Fruit fly (Drosophila melanogaster) whole organism, adult: ENCODE data around the gene Cpr78Cb.

Source experiments
- CG11617 ChIP-seq: fragments of 200-800 bp; sonication (Bioruptor generic); optimal IDR thresholded peaks from 2 replicates; lab custom pipeline; 2017; ENCODE audit warnings: mild to moderate bottlenecking, missing biosample characterization, missing genetic modification reagents, missing genetic modification characterization
- CG12768 ChIP-seq: fragments of 200-800 bp; sonication (Bioruptor generic); optimal IDR thresholded peaks from 2 replicates; lab custom pipeline; 2017; ENCODE audit warnings: missing biosample characterization, missing genetic modification characterization, mild to moderate bottlenecking, moderate library complexity, missing genetic modification reagents
- CG14711 ChIP-seq: fragments of 200-800 bp; sonication (Bioruptor generic); optimal IDR thresholded peaks from 2 replicates; lab custom pipeline; 2018; ENCODE audit warnings: missing biosample characterization, mild to moderate bottlenecking, missing genetic modification characterization, moderate library complexity
- CG1620 ChIP-seq: fragments of 200-800 bp; sonication (Bioruptor generic); optimal IDR thresholded peaks from 2 replicates; lab custom pipeline; 2016; ENCODE audit warnings: missing biosample characterization, missing genetic modification characterization
- CG33017 ChIP-seq: fragments of 200-800 bp; sonication (Bioruptor generic); optimal IDR thresholded peaks from 2 replicates; lab custom pipeline; 2018; ENCODE audit warnings: missing biosample characterization, mild to moderate bottlenecking, missing genetic modification characterization, moderate library complexity
- CG5204 ChIP-seq: fragments of 200-800 bp; sonication (Bioruptor generic); optimal IDR thresholded peaks from 2 replicates; lab custom pipeline; 2016; ENCODE audit warnings: missing biosample characterization, missing genetic modification characterization
- CG7045 ChIP-seq: fragments of 200-800 bp; sonication (Bioruptor generic); optimal IDR thresholded peaks from 2 replicates; lab custom pipeline; 2017; ENCODE audit warnings: missing biosample characterization, mild to moderate bottlenecking, missing genetic modification characterization
- CG7101 ChIP-seq: fragments of 200-800 bp; sonication (Bioruptor generic); optimal IDR thresholded peaks from 2 replicates; lab custom pipeline; 2018; ENCODE audit warnings: missing biosample characterization, mild to moderate bottlenecking, missing genetic modification characterization, moderate library complexity
- Clk ChIP-seq: fragments of 200-800 bp; sonication (Bioruptor generic); optimal IDR thresholded peaks from 2 replicates; lab custom pipeline; 2017; ENCODE audit warnings: missing biosample characterization, missing genetic modification characterization
- Crg-1 ChIP-seq: fragments of 200-800 bp; sonication (Bioruptor generic); optimal IDR thresholded peaks from 2 replicates; lab custom pipeline; 2016; ENCODE audit warnings: missing biosample characterization, missing genetic modification characterization
- Hr96 ChIP-seq: fragments of 200-800 bp; sonication (Bioruptor generic); optimal IDR thresholded peaks from 2 replicates; lab custom pipeline; 2016; ENCODE audit warnings: missing biosample characterization, missing genetic modification characterization
- Mnt ChIP-seq: fragments of 200-800 bp; sonication (Bioruptor generic); optimal IDR thresholded peaks from 2 replicates; lab custom pipeline; 2016; ENCODE audit warnings: missing biosample characterization, mild to moderate bottlenecking, missing genetic modification characterization
- bab1 ChIP-seq: fragments of 200-800 bp; sonication (Bioruptor generic); optimal IDR thresholded peaks from 3 replicates; lab custom pipeline; 2019; ENCODE audit warnings: missing biosample characterization, mild to moderate bottlenecking, missing genetic modification characterization, moderate library complexity
- cic ChIP-seq: fragments of 200-800 bp; sonication (Bioruptor generic); optimal IDR thresholded peaks from 2 replicates; lab custom pipeline; 2017; ENCODE audit warnings: missing biosample characterization, mild to moderate bottlenecking, missing genetic modification characterization, moderate library complexity
- cnc ChIP-seq, 2 experiments: fragments of >200 bp; optimal IDR thresholded peaks; 2 replicates each; lab custom pipeline; 2017
- kay ChIP-seq: fragments of 200-800 bp; sonication (Bioruptor generic); peaks from one replicate; lab custom pipeline; 2016; ENCODE audit warnings: missing biosample characterization, missing genetic modification characterization, borderline replicate concordance
- ovo ChIP-seq: fragments of 200-800 bp; sonication (Bioruptor generic); optimal IDR thresholded peaks from 2 replicates; lab custom pipeline; 2016; ENCODE audit warnings: missing biosample characterization, missing genetic modification characterization
- pad ChIP-seq: fragments of 200-800 bp; sonication (Bioruptor generic); optimal IDR thresholded peaks from 3 replicates; lab custom pipeline; 2017; ENCODE audit warnings: missing biosample characterization, missing genetic modification characterization, mild to moderate bottlenecking, moderate library complexity, missing genetic modification reagents
- tj ChIP-seq: fragments of 200-800 bp; sonication (Bioruptor generic); optimal IDR thresholded peaks from 3 replicates; lab custom pipeline; 2017; ENCODE audit warnings: missing biosample characterization, mild to moderate bottlenecking, missing genetic modification characterization, moderate library complexity
- toe ChIP-seq: fragments of 200-800 bp; sonication (Bioruptor generic); optimal IDR thresholded peaks from 2 replicates; lab custom pipeline; 2016; ENCODE audit warnings: missing biosample characterization, missing genetic modification characterization

The Cpr78Cb gene

dm6 chr3L:21256062-21257023 lies 37.9 kb upstream of the Cpr78Cb start:
- no peak for TF ChIP-seq CG33017 (tag; lab: Kevin White, UChicago)
- TF ChIP-seq bab1, result no peak
- no peak for TF ChIP-seq CG7045 (GFP tag; lab: Kevin White, UChicago)
- no peak for TF ChIP-seq Hr96
- TF ChIP-seq cnc (optimal IDR thresholded peaks at IDR 0.05; lab: Kevin White, UChicago), result no peak
- no peak for TF ChIP-seq CG1620
- no peak for TF ChIP-seq CG5204
- TF ChIP-seq Mnt (GFP tag; lab: Kevin White, UChicago), result no peak
- no peak for TF ChIP-seq CG7101 (tag; lab: Kevin White, UChicago)
- TF ChIP-seq toe (GFP tag; lab: Kevin White, UChicago), result no peak
- TF ChIP-seq Crg-1, result no peak
- no peak for TF ChIP-seq Clk
- TF ChIP-seq ovo (GFP tag; lab: Kevin White, UChicago), result no peak
- no peak for TF ChIP-seq CG14711

- TF ChIP-seq CG5204 (no peak), pad (GFP tag; lab: Kevin White, UChicago) (no peak), cnc (optimal IDR thresholded peaks at IDR 0.05; lab: Kevin White, UChicago) (no peak), CG1620 (no peak), ovo (GFP tag; lab: Kevin White, UChicago) (no peak), CG33017 (tag; lab: Kevin White, UChicago) (no peak), CG7045 (GFP tag; lab: Kevin White, UChicago) (no peak), CG14711 (no peak), Mnt (GFP tag; lab: Kevin White, UChicago) (no peak), tj (GFP tag; lab: Kevin White, UChicago) (no peak), Crg-1 (no peak), Clk (no peak), CG11617 (GFP tag; lab: Kevin White, UChicago) (no peak), bab1 (no peak), Hr96 (no peak), CG12768 (GFP tag; lab: Kevin White, UChicago) (no peak), cic (no peak), kay (GFP tag; lab: Kevin White, UChicago) (no peak), CG7101 (tag; lab: Kevin White, UChicago) (no peak)
Measured at dm6 chr3L:21257731-21258130, 36.6 kb upstream of the Cpr78Cb start, which contains the start of gene CG43218. CG43218 (plus strand) TSS chr3L:21258020.

dm6 chr3L:21259257-21259656 lies 35.0 kb upstream of the Cpr78Cb start:
- TF ChIP-seq CG5204, result no peak
- TF ChIP-seq CG1620, result no peak
- TF ChIP-seq CG11617 (GFP tag; lab: Kevin White, UChicago), result no peak
- no peak for TF ChIP-seq Crg-1
- TF ChIP-seq CG12768 (GFP tag; lab: Kevin White, UChicago), result no peak
- TF ChIP-seq CG14711, result no peak
- TF ChIP-seq Mnt (GFP tag; lab: Kevin White, UChicago), result no peak
- TF ChIP-seq CG33017 (tag; lab: Kevin White, UChicago), result no peak
- TF ChIP-seq kay (GFP tag; lab: Kevin White, UChicago), result no peak
- TF ChIP-seq Hr96, result no peak
- no peak for TF ChIP-seq Clk

dm6 chr3L:21261403-21262164 lies 32.7 kb upstream of the Cpr78Cb start:
- TF ChIP-seq CG1620 (no peak), tj (GFP tag; lab: Kevin White, UChicago) (peak; percentile 17)

- no peak for TF ChIP-seq CG11617 (GFP tag; lab: Kevin White, UChicago)
- no peak for TF ChIP-seq CG1620
- TF ChIP-seq Clk, result no peak
- TF ChIP-seq Hr96, result no peak
- no peak for TF ChIP-seq Crg-1
- no peak for TF ChIP-seq kay (GFP tag; lab: Kevin White, UChicago)
- TF ChIP-seq CG7101 (tag; lab: Kevin White, UChicago), result no peak
- no peak for TF ChIP-seq CG33017 (tag; lab: Kevin White, UChicago)
Measured at dm6 chr3L:21262426-21262825, 31.9 kb upstream of the Cpr78Cb start.

- no peak for TF ChIP-seq toe (GFP tag; lab: Kevin White, UChicago)
- peak; percentile 9 for TF ChIP-seq pad (GFP tag; lab: Kevin White, UChicago)
- TF ChIP-seq CG33017 (tag; lab: Kevin White, UChicago), result peak; percentile 32
- TF ChIP-seq ovo (GFP tag; lab: Kevin White, UChicago), result no peak
- peak; percentile 58 for TF ChIP-seq cic
- peak; percentile 17 for TF ChIP-seq CG11617 (GFP tag; lab: Kevin White, UChicago)
- no peak for TF ChIP-seq CG1620
- TF ChIP-seq bab1, result no peak
- peak; percentile 2 for TF ChIP-seq CG7101 (tag; lab: Kevin White, UChicago)
- TF ChIP-seq Clk, result no peak
- TF ChIP-seq Crg-1, result no peak
- peak; percentile 8 for TF ChIP-seq CG14711
- peak; percentile 41 for TF ChIP-seq CG12768 (GFP tag; lab: Kevin White, UChicago)
- TF ChIP-seq CG5204, result no peak
- TF ChIP-seq tj (GFP tag; lab: Kevin White, UChicago), result no peak
Measured at dm6 chr3L:21266101-21266656, 28.1 kb upstream of the Cpr78Cb start.
